Fruit fly (Drosophila melanogaster) whole organism, wandering third instar larva: ENCODE measurements around the gene MSAmiP.

Experiments
- Abd-B ChIP-seq: fragments of >200 bp; optimal IDR thresholded peaks from 2 replicates; lab custom pipeline; 2017; ENCODE audit warnings: missing biosample characterization, missing genetic modification characterization
- CG9705 ChIP-seq: fragments of 200-800 bp; sonication (Bioruptor generic); optimal IDR thresholded peaks from 2 replicates; lab custom pipeline; 2018; ENCODE audit warnings: missing biosample characterization, mild to moderate bottlenecking, missing genetic modification characterization
- Hnf4 ChIP-seq: fragments of 200-800 bp; sonication (Bioruptor generic); optimal IDR thresholded peaks from 2 replicates; lab custom pipeline; 2016; ENCODE audit warnings: missing biosample characterization, mild to moderate bottlenecking, missing genetic modification characterization
- Hr78 ChIP-seq: fragments of >200 bp; optimal IDR thresholded peaks from 2 replicates; lab custom pipeline; 2017; ENCODE audit warnings: missing biosample characterization, missing genetic modification characterization
- Jra ChIP-seq: sonication (Bioruptor generic); optimal IDR thresholded peaks from 2 replicates; lab custom pipeline; 2016; ENCODE audit warnings: missing biosample characterization, missing genetic modification characterization
- N ChIP-seq: fragments of >200 bp; optimal IDR thresholded peaks from 2 replicates; lab custom pipeline; 2018; ENCODE audit warnings: missing biosample characterization, missing external identifiers, missing genetic modification characterization
- dl ChIP-seq, 2 experiments: fragments of 175-275, 200-275 bp in 1 of 2; fragments of 200-275 bp in 1 of 2; sonication (Bioruptor generic); optimal IDR thresholded peaks; lab custom pipeline; 2018; ENCODE audit warnings: mild to moderate bottlenecking in 2 of 2, missing biosample characterization in 2 of 2, missing genetic modification characterization in 2 of 2, moderate library complexity in 2 of 2; ENCODE audit not compliant: partially characterized antibody in 2 of 2, insufficient read depth in 1 of 2
- dsf ChIP-seq: sonication (Bioruptor generic); optimal IDR thresholded peaks from 2 replicates; lab custom pipeline; 2016; ENCODE audit warnings: missing biosample characterization, missing genetic modification characterization, borderline replicate concordance
- h ChIP-seq: fragments of 200-800 bp; sonication (Bioruptor generic); optimal IDR thresholded peaks from 3 replicates; lab custom pipeline; 2016; ENCODE audit warnings: missing biosample characterization, mild to moderate bottlenecking, missing genetic modification characterization
- jim ChIP-seq: fragments of 175-275, 200-325 bp; sonication (Bioruptor generic); optimal IDR thresholded peaks from 2 replicates; lab custom pipeline; 2016; ENCODE audit warnings: missing biosample characterization, mild to moderate bottlenecking, missing genetic modification characterization
- sage ChIP-seq: fragments of 200-800 bp; sonication (Bioruptor generic); optimal IDR thresholded peaks from 2 replicates; lab custom pipeline; 2016; ENCODE audit warnings: missing biosample characterization, mild to moderate bottlenecking, missing genetic modification characterization
- usp ChIP-seq: fragments of >200 bp; optimal IDR thresholded peaks from 2 replicates; lab custom pipeline; 2017; ENCODE audit warnings: missing biosample characterization, missing genetic modification characterization

- TF ChIP-seq Abd-B (GFP tag; lab: Kevin White, UChicago) (no peak), N (GFP tag; lab: Kevin White, UChicago) (no peak), sage (GFP tag; lab: Kevin White, UChicago) (no peak), usp (GFP tag; lab: Kevin White, UChicago) (no peak), jim (GFP tag; lab: Kevin White, UChicago) (no peak), CG9705 (GFP tag; lab: Kevin White, UChicago) (no peak), dsf (GFP tag; lab: Kevin White, UChicago) (no peak), Hnf4 (GFP tag; lab: Kevin White, UChicago) (no peak), dl (GFP tag; optimal IDR thresholded peaks at IDR 0.05; lab: Kevin White, UChicago; ENCODE audit: insufficient read depth in 1 of 2, partially characterized antibody in 2 of 2) (no peak), h (no peak), Hr78 (GFP tag; lab: Kevin White, UChicago) (no peak), Jra (GFP tag; lab: Kevin White, UChicago) (no peak)
Observed at dm6 chr3R:16840762-16841161, 55.3 kb downstream of the MSAmiP start.
